Worm (Caenorhabditis elegans): ENCODE results near the gene msrp-5.

ce11 chrII:2665606-2666005 lies 48.9 kb downstream of the msrp-5 start, which contains the start of gene F22E5.22:
- TF ChIP-seq fkh-10 (GFP tag; optimal IDR thresholded peaks at IDR 0.05), result no peak
- no peak for TF ChIP-seq C04F5.9 (tag; optimal IDR thresholded peaks at IDR 0.05)
- no peak for TF ChIP-seq snpc-4 (tag; optimal IDR thresholded peaks at IDR 0.05)
